Fruit fly (Drosophila melanogaster) whole organism, pupa: Measurements from ENCODE around the gene Or67a.

Experiments used
- CG10348 ChIP-seq: fragments of 200-800 bp; sonication (Bioruptor generic); IDR thresholded peaks from 2 replicates; pipeline ENCODE4 v1.3.6; 2022; ENCODE audit warnings: missing biosample characterization, missing genetic modification characterization
- CG12605 ChIP-seq: fragments of 200-800 bp; sonication (Bioruptor generic); IDR thresholded peaks from 2 replicates; pipeline ENCODE4 v1.3.6; 2022; ENCODE audit warnings: missing biosample characterization, missing genetic modification characterization
- CG13204 ChIP-seq: fragments of 200-800 bp; sonication (Bioruptor generic); optimal IDR thresholded peaks from 2 replicates; lab custom pipeline; 2018; ENCODE audit warnings: missing biosample characterization, mild to moderate bottlenecking, missing genetic modification characterization, moderate library complexity
- CG14655 ChIP-seq: fragments of 200-800 bp; sonication (Bioruptor generic); optimal IDR thresholded peaks from 3 replicates; lab custom pipeline; 2017; ENCODE audit warnings: mild to moderate bottlenecking, missing biosample characterization, missing genetic modification reagents, missing genetic modification characterization
- CG15710 ChIP-seq: fragments of 200-800 bp; sonication (Bioruptor generic); optimal IDR thresholded peaks from 2 replicates; lab custom pipeline; 2018; ENCODE audit warnings: missing biosample characterization, mild to moderate bottlenecking, missing genetic modification characterization, moderate library complexity
- CG17806 ChIP-seq: fragments of 200-800 bp; sonication (Bioruptor generic); optimal IDR thresholded peaks from 2 replicates; lab custom pipeline; 2018; ENCODE audit warnings: missing biosample characterization, mild to moderate bottlenecking, missing genetic modification characterization, moderate library complexity
- CG32121 ChIP-seq: fragments of 200-800 bp; sonication (Bioruptor generic); IDR thresholded peaks from 2 replicates; pipeline ENCODE4 v1.3.6; 2022; ENCODE audit warnings: missing biosample characterization, missing genetic modification characterization
- CG34367 ChIP-seq: fragments of 200-800 bp; sonication (Bioruptor generic); optimal IDR thresholded peaks from 2 replicates; lab custom pipeline; 2018; ENCODE audit warnings: missing biosample characterization, mild to moderate bottlenecking, missing genetic modification characterization
- CG4496 ChIP-seq: fragments of 200-800 bp; sonication (Bioruptor generic); IDR thresholded peaks from 3 replicates; pipeline ENCODE4 v1.3.6; 2022; ENCODE audit warnings: missing biosample characterization, missing genetic modification characterization
- CG8159 ChIP-seq: fragments of 200-800 bp; sonication (Bioruptor generic); optimal IDR thresholded peaks from 3 replicates; lab custom pipeline; 2018; ENCODE audit warnings: missing biosample characterization, mild to moderate bottlenecking, missing genetic modification characterization, moderate library complexity
- CG8301 ChIP-seq: fragments of 200-800 bp; sonication (Bioruptor generic); optimal IDR thresholded peaks from 2 replicates; lab custom pipeline; 2018; ENCODE audit warnings: missing biosample characterization, mild to moderate bottlenecking, missing genetic modification characterization
- CG9948 ChIP-seq: fragments of 200-800 bp; sonication (Bioruptor generic); optimal IDR thresholded peaks from 2 replicates; lab custom pipeline; 2018; ENCODE audit warnings: missing biosample characterization, mild to moderate bottlenecking, missing genetic modification characterization, moderate library complexity
- D1 ChIP-seq: fragments of 200-800 bp; sonication (Bioruptor generic); optimal IDR thresholded peaks from 2 replicates; lab custom pipeline; 2018; ENCODE audit warnings: missing biosample characterization, mild to moderate bottlenecking, missing genetic modification characterization, moderate library complexity
- EcR ChIP-seq: fragments of 200-800 bp; sonication (Bioruptor generic); optimal IDR thresholded peaks from 3 replicates; lab custom pipeline; 2019; ENCODE audit warnings: missing biosample characterization, missing genetic modification characterization, mild to moderate bottlenecking, moderate library complexity, missing genetic modification reagents
- Ets98B ChIP-seq: fragments of 200-800 bp; sonication (Bioruptor generic); IDR thresholded peaks from 2 replicates; pipeline ENCODE4 v1.3.6; 2022; ENCODE audit warnings: missing biosample characterization, missing genetic modification characterization
- Pif1A ChIP-seq: fragments of 200-800 bp; sonication (Bioruptor generic); optimal IDR thresholded peaks from 3 replicates; lab custom pipeline; 2016; ENCODE audit warnings: missing biosample characterization, missing genetic modification characterization
- Pif1B ChIP-seq: fragments of 200-800 bp; sonication (Bioruptor generic); optimal IDR thresholded peaks from 3 replicates; lab custom pipeline; 2016; ENCODE audit warnings: missing biosample characterization, missing genetic modification characterization
- Snoo ChIP-seq: fragments of 200-800 bp; sonication (Bioruptor generic); optimal IDR thresholded peaks from 3 replicates; lab custom pipeline; 2017; ENCODE audit warnings: missing biosample characterization, mild to moderate bottlenecking, missing genetic modification characterization, inconsistent platforms
- fd96Ca ChIP-seq: fragments of 200-800 bp; sonication (Bioruptor generic); IDR thresholded peaks from 3 replicates; pipeline ENCODE4 v1.3.6; 2022; ENCODE audit warnings: missing biosample characterization, missing genetic modification characterization
- gl ChIP-seq: fragments of 200-800 bp; sonication (Bioruptor generic); optimal IDR thresholded peaks from 2 replicates; lab custom pipeline; 2018; ENCODE audit warnings: missing biosample characterization, mild to moderate bottlenecking, missing genetic modification characterization
- rn ChIP-seq: fragments of 200-800 bp; sonication (Bioruptor generic); IDR thresholded peaks from 2 replicates; pipeline ENCODE4 v1.3.6; 2022; ENCODE audit warnings: missing biosample characterization, missing genetic modification characterization

The Or67a gene

DNA sequence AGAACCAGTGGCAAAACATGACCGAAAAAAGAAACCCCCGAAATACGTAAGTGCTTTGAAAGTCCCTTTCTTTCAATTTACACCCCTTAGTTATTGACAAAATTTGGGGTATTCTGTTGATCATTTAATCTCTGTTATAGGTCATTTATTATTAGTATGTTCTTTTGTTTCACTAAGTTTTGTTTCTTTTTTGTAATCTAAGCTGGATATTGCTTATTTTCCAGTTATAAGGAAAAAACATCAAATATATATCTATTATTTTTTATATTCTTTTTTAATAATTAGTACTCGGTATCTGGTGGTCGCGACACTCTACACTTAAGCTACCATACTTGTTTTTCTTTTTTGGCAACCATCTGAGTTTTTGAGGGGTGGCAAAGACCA lies 20.2 kb upstream of the Or67a start:
- TF ChIP-seq CG10348 (GFP tag; lab: Robert Waterston, UW), result no peak
- TF ChIP-seq CG9948 (tag; lab: Kevin White, UChicago), result no peak
- TF ChIP-seq CG12605 (GFP tag; lab: Robert Waterston, UW), result no peak
- peak; percentile 45 for TF ChIP-seq CG8159 (tag; lab: Kevin White, UChicago)
- TF ChIP-seq CG8301 (tag; lab: Kevin White, UChicago), result no peak
- peak; percentile 23 for TF ChIP-seq CG17806
- TF ChIP-seq Snoo (tag; lab: Kevin White, UChicago), result no peak
- TF ChIP-seq CG13204 (GFP tag; lab: Kevin White, UChicago), result no peak
- TF ChIP-seq, all 21 proteins: peak for 2

DNA sequence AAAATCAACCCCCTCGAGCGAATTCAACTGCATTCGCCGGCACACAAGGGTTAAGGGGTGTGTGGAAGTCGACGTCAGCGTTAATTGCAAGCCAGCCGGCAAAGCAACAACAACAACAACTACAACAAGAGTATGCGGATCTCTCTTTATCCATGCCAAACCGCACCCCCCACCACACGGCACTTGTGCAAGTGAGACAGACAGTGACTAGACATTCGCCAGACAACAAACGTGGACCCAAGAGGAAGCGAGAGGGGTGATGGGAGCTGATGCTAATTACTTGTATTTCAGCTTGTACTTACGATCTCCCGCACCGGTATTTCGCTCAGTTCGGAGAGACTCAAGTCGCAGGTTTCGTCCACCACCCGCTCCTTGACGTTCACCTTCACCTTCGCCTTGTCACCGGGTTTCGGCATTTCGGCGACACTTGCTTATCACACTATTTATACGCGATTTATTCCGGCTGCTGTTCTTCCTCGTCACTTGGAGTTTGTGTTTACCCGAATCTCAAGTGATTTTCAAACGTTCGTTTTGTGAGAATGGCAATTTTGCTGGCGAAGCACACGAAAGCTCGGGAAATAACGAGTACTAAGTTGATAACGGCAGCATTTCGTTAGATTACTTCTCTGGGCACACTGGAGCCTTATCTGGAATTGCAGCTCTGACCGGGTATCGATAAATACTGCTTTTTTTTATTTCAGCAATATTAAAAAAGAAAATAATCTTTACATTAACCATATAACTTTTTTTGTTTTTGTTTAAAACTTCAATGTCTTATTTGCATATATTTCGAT lies 19.6 kb upstream of the Or67a start, which contains the start of gene CG3408:
Gene CG3408, minus strand, starts transcription at position 547 of the 794 bp plus-strand sequence.
- TF ChIP-seq CG9948 (tag; lab: Kevin White, UChicago) (no peak), CG13204 (GFP tag; lab: Kevin White, UChicago) (peak; percentile 77), Snoo (tag; lab: Kevin White, UChicago) (peak; percentile 99), EcR (GFP tag; lab: Kevin White, UChicago) (peak; percentile 57), gl (tag; lab: Kevin White, UChicago) (peak; percentile 23), Ets98B (0 out of 2 replicates have a peak, but pooled peaks have one; percentile 35), CG32121 (GFP tag; lab: Robert Waterston, UW) (no peak), CG4496 (GFP tag; lab: Robert Waterston, UW) (peak; percentile 65; the same call in 2 of the 3 replicates), Pif1A (GFP tag; lab: Kevin White, UChicago) (peak; percentile 37)

DNA sequence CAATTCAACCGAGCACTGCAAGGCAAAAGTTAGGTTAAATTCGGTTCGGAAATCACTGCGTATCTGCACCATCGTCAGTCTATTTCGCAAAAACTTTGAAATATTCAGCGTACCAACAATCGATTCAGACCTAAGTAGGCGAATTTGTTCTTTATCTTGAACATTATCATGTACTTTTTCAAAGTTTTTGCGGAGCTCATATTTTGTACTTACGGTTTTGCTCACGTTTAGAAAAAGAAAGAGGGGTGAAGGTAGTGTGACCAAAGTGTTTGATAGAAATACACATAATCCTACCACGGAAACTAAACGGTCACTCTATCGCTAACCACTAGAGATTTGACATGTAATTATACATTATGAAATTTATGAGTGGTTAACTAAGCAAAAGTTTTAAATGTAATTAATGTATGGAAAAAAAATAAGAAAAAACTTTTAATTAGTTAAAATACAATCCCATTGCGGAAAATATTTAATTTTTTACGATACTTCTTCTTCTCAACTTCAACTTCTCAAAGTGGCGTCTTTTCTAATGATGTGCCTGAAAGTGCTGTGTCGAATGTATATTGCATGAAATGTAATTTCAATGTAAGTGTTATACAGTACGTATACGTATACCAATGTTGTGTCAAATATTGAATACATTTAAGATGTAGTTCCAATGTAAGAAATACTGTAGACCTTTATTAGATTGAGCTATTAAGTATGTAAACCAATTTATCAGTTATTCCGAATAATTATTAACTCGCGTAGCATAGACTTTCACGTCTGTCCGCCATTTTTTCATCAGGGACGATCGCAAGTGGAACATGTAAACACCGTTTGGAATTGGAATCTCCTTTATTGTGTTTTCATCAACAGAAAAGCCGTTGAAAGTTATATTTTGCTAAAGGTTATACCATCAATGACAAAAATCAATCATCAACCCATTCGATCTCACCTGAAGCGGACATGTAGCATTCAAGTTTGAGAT lies 17.3 kb upstream of the Or67a start, which contains the start of gene RpS9:
Gene RpS9, minus strand, starts transcription at position 245 of the 970 bp plus-strand sequence.
- TF ChIP-seq D1 (tag; lab: Kevin White, UChicago) (no peak), CG34367 (tag; lab: Kevin White, UChicago) (no peak), Pif1B (GFP tag; lab: Kevin White, UChicago) (no peak), CG17806 (peak; percentile 10), CG8159 (tag; lab: Kevin White, UChicago) (peak; percentile 28), rn (GFP tag; lab: Robert Waterston, UW) (no peak), CG8301 (tag; lab: Kevin White, UChicago) (no peak), gl (tag; lab: Kevin White, UChicago) (peak; percentile 21), Ets98B (peak; percentile 50), CG15710 (peak; percentile 28), Pif1A (GFP tag; lab: Kevin White, UChicago) (peak; percentile 18)

DNA sequence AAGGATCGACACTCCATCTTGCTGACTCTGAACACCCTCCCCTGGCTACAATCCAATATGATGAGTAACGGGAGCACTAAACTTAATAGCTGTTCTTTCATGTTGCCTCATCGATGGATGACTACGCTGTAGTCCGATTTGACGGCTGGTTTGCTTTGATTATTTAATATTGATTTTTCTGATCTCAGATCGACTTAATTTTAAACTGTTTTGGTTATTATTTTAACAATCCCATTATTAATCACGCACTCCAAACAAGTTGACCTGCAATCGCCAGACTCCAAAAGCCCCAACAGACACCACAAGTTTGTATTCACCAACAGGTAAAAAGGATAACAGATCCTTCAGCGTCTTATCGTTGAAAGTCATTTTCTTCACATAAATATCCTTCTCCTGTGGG lies 16.3 kb upstream of the Or67a start, which contains the start of gene CG33703:
Gene CG33703, minus strand, starts transcription at position 101 of the 400 bp plus-strand sequence.
- TF ChIP-seq D1 (tag; lab: Kevin White, UChicago) (no peak), Ets98B (no peak), CG14655 (GFP tag; lab: Kevin White, UChicago) (no peak), fd96Ca (GFP tag; lab: Robert Waterston, UW) (no peak), Snoo (tag; lab: Kevin White, UChicago) (no peak), rn (GFP tag; lab: Robert Waterston, UW) (no peak), CG34367 (tag; lab: Kevin White, UChicago) (no peak), CG13204 (GFP tag; lab: Kevin White, UChicago) (no peak), EcR (GFP tag; lab: Kevin White, UChicago) (no peak)

DNA sequence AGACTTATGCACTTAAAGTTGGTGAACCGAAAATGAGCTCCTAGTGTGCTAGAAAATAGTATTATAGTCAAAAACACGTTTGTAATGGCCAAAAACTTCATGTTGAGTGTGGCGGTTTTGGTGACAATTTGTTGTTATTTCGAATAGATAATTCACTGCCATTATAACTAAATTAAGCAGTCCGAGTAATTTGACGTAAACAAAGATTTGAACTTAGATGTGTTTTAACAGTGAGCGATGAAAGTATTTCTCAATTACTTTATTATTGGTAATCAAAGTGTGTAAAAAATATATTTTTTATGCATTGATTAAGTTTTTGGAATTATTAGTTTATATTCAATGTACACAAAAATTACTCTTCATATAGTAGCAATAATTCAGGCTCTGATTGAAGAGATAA lies 15.6 kb upstream of the Or67a start, which contains the start of gene CG33702:
Gene CG33702, minus strand, starts transcription at position 101 of the 400 bp plus-strand sequence.
- TF ChIP-seq Pif1A (GFP tag; lab: Kevin White, UChicago) (no peak), CG17806 (no peak), CG32121 (GFP tag; lab: Robert Waterston, UW) (no peak), D1 (tag; lab: Kevin White, UChicago) (no peak), CG14655 (GFP tag; lab: Kevin White, UChicago) (no peak), CG8159 (tag; lab: Kevin White, UChicago) (no peak), rn (GFP tag; lab: Robert Waterston, UW) (no peak), EcR (GFP tag; lab: Kevin White, UChicago) (no peak), CG8301 (tag; lab: Kevin White, UChicago) (no peak), CG15710 (no peak), CG13204 (GFP tag; lab: Kevin White, UChicago) (no peak), gl (tag; lab: Kevin White, UChicago) (no peak), fd96Ca (GFP tag; lab: Robert Waterston, UW) (no peak), CG9948 (tag; lab: Kevin White, UChicago) (no peak), CG12605 (GFP tag; lab: Robert Waterston, UW) (no peak), CG34367 (tag; lab: Kevin White, UChicago) (no peak), Ets98B (no peak)
